Worm (Caenorhabditis elegans) whole organism, L4 larva: Measurements from ENCODE around the gene mrpl-48.

Experiments
- Y105C5A.15 ChIP-seq: fragments of 200-800 bp; sonication (Bioruptor generic); IDR thresholded peaks from 2 replicates; pipeline ENCODE4 v1.3.6; 2022; ENCODE audit warnings: missing genetic modification characterization, missing compliant biosample characterization
- daf-12 ChIP-seq: fragments of 150-350 bp; optimal IDR thresholded peaks from 2 replicates; lab custom pipeline; 2014; ENCODE audit warnings: missing biosample characterization, missing genetic modification reagents, missing genetic modification characterization
- dmd-6 ChIP-seq: fragments of 200-800 bp; sonication (Bioruptor generic); IDR thresholded peaks from 2 replicates; pipeline ENCODE4 v1.3.6; 2022; ENCODE audit warnings: missing genetic modification reagents, missing genetic modification characterization, missing compliant biosample characterization
- skn-1 ChIP-seq: fragments of 150-350 bp; optimal IDR thresholded peaks from 2 replicates; lab custom pipeline; 2014; ENCODE audit warnings: missing biosample characterization, missing genetic modification characterization
- snpc-4 ChIP-seq: fragments of 150-350 bp; optimal IDR thresholded peaks from 2 replicates; lab custom pipeline; 2014; ENCODE audit warnings: missing biosample characterization, missing genetic modification characterization

ce11 chrV:5630792-5631191 is 37.3 kb downstream of the mrpl-48 start, which contains the start of gene acy-4:
- TF ChIP-seq daf-12 (tag; lab: Kevin White, UChicago) = no peak
- TF ChIP-seq skn-1 (tag; lab: Kevin White, UChicago) = no peak
- no peak for TF ChIP-seq snpc-4
- TF ChIP-seq dmd-6 (GFP tag; lab: Robert Waterston, UW) = no peak
- TF ChIP-seq Y105C5A.15 (GFP tag; lab: Robert Waterston, UW) = no peak
